Worm (Caenorhabditis elegans) whole organism, L4/young adult: Measurements from ENCODE around the gene W01C8.5.

Experiments
- W03F9.2 ChIP-seq: fragments of 150-350 bp; optimal IDR thresholded peaks from 2 replicates; lab custom pipeline; 2014; ENCODE audit warnings: missing biosample characterization, missing genetic modification characterization
- dao-5 ChIP-seq: sonication (generic microtip); optimal IDR thresholded peaks from 2 replicates; lab custom pipeline; 2016; ENCODE audit warnings: missing genotype, missing genetic modification characterization, moderate library complexity, missing compliant biosample characterization

DNA sequence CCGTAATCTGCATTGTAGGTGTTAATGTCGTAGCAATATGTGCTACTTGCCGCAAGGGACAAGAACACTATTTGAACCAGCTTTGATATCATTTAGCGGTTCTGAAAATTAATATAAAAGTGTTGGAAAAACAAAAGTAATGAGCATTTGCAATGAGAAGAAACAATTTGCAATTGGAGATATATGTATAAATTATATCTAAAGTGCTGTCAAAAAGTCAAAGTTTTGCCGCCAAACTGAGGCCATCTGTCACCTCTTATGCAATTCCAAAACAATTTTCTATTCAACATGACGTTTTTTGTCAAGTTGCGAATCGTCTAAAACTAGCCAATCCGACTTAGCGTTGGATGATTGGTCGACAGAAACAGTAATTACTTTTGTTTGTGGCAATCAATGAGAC lies at the start of gene W01C8.5:
- TF ChIP-seq dao-5 (no peak), W03F9.2 (no peak)
